Fruit fly (Drosophila melanogaster): Measurements from ENCODE around the gene Gem4c.

Gem4c gene

dm6 chrX:3967613-3968012 lies 22.8 kb downstream of the Gem4c start:
- TF ChIP-seq CG15696 (tag; optimal IDR thresholded peaks at IDR 0.05) = peak; percentile 37
- TF ChIP-seq CG6813 (GFP tag; optimal IDR thresholded peaks at IDR 0.05) = peak; percentile 41
- no peak for TF ChIP-seq CG9609 (GFP tag; optimal IDR thresholded peaks at IDR 0.05)
- TF ChIP-seq CG2202 (tag; optimal IDR thresholded peaks at IDR 0.05) = peak; percentile 21
- TF ChIP-seq BtbVII (GFP tag; optimal IDR thresholded peaks at IDR 0.05) = no peak
- no peak for TF ChIP-seq Optix (GFP tag; IDR thresholded peaks at IDR 0.05)
- no peak for TF ChIP-seq crp (GFP tag; optimal IDR thresholded peaks at IDR 0.05)
- TF ChIP-seq CG4617 (GFP tag; optimal IDR thresholded peaks at IDR 0.05; ENCODE audit: borderline replicate concordance) = no peak
- TF ChIP-seq Meics (GFP tag; optimal IDR thresholded peaks at IDR 0.05) = no peak
- TF ChIP-seq Myb (GFP tag; optimal IDR thresholded peaks at IDR 0.05) = no peak
- no peak for TF ChIP-seq Sin3A (optimal IDR thresholded peaks at IDR 0.05)
- no peak for TF ChIP-seq insv (GFP tag; optimal IDR thresholded peaks at IDR 0.05)
- no peak for TF ChIP-seq YL-1 (GFP tag; optimal IDR thresholded peaks at IDR 0.05)
- TF ChIP-seq CG5180 (GFP tag; optimal IDR thresholded peaks at IDR 0.05) = no peak
- no peak for TF ChIP-seq Antp (GFP tag; optimal IDR thresholded peaks at IDR 0.05)
- TF ChIP-seq fd64A (GFP tag; optimal IDR thresholded peaks at IDR 0.05) = peak; percentile 17
- TF ChIP-seq Dref (GFP tag; IDR thresholded peaks at IDR 0.05) = no peak
- no peak for TF ChIP-seq chif (GFP tag; optimal IDR thresholded peaks at IDR 0.05)
- peak; percentile 55 for TF ChIP-seq dmrt11E (tag; optimal IDR thresholded peaks at IDR 0.05)
- TF ChIP-seq Med (GFP tag) = peak; percentile 59
- no peak for TF ChIP-seq D (optimal IDR thresholded peaks at IDR 0.05)
- no peak for TF ChIP-seq D (GFP tag; optimal IDR thresholded peaks at IDR 0.05)
- no peak for TF ChIP-seq Mad (GFP tag; optimal IDR thresholded peaks at IDR 0.05)
- no peak for TF ChIP-seq Hand (GFP tag; optimal IDR thresholded peaks at IDR 0.05)
- TF ChIP-seq chinmo (GFP tag; IDR thresholded peaks at IDR 0.05; ENCODE audit: partially characterized antibody) = no peak
- TF ChIP-seq wek (GFP tag; optimal IDR thresholded peaks at IDR 0.05) = peak; percentile 23
- TF ChIP-seq CG4424 (GFP tag; optimal IDR thresholded peaks at IDR 0.05) = no peak
- TF ChIP-seq CG11247 (GFP tag; IDR thresholded peaks at IDR 0.05) = no peak
- no peak for TF ChIP-seq stwl (tag; optimal IDR thresholded peaks at IDR 0.05)
- peak in 1 of 3 experiments; percentile 42 for TF ChIP-seq lola (GFP tag; optimal IDR thresholded peaks at IDR 0.05)
- no peak for TF ChIP-seq tio (GFP tag; optimal IDR thresholded peaks at IDR 0.05)
- no peak for TF ChIP-seq CG13775 (GFP tag; optimal IDR thresholded peaks at IDR 0.05)
- TF ChIP-seq Eip74EF (GFP tag; optimal IDR thresholded peaks at IDR 0.05) = no peak
- TF ChIP-seq HmgZ (tag; optimal IDR thresholded peaks at IDR 0.05) = no peak
- no peak for TF ChIP-seq bowl (GFP tag; IDR thresholded peaks at IDR 0.05)
- TF ChIP-seq CG11696 (GFP tag; IDR thresholded peaks at IDR 0.05) = no peak
- TF ChIP-seq Jarid2 (GFP tag; optimal IDR thresholded peaks at IDR 0.05) = no peak
- no peak for TF ChIP-seq CG34224 (GFP tag; IDR thresholded peaks at IDR 0.05; ENCODE audit: partially characterized antibody)
- TF ChIP-seq gsb-n (tag; optimal IDR thresholded peaks at IDR 0.05) = no peak
- no peak for TF ChIP-seq Sry-δ (GFP tag; optimal IDR thresholded peaks at IDR 0.05)
- peak; percentile 8 for TF ChIP-seq CrebB (tag; optimal IDR thresholded peaks at IDR 0.05)
- TF ChIP-seq prd (optimal IDR thresholded peaks at IDR 0.05) = no peak
- no peak for TF ChIP-seq prd (GFP tag; IDR thresholded peaks at IDR 0.05)
- no peak for TF ChIP-seq amos (GFP tag; IDR thresholded peaks at IDR 0.05; ENCODE audit: partially characterized antibody)
- TF ChIP-seq CG31388 (GFP tag; optimal IDR thresholded peaks at IDR 0.05) = no peak
- TF ChIP-seq CG17361 (GFP tag; IDR thresholded peaks at IDR 0.05) = no peak
- TF ChIP-seq ssp (GFP tag; IDR thresholded peaks at IDR 0.05) = no peak
- TF ChIP-seq Elba2 (GFP tag; optimal IDR thresholded peaks at IDR 0.05) = no peak
- no peak for TF ChIP-seq Dad (GFP tag; optimal IDR thresholded peaks at IDR 0.05)
- no peak for TF ChIP-seq Ada2b (GFP tag; IDR thresholded peaks at IDR 0.05)
- TF ChIP-seq Kr (GFP tag; optimal IDR thresholded peaks at IDR 0.05) = no peak
